Worm (Caenorhabditis elegans) whole organism, young adult: Measurements from ENCODE around the gene tab-1.

Experiments used
- C06A6.2 ChIP-seq: fragments of 200-800 bp; sonication (Bioruptor generic); conservative IDR thresholded peaks from 2 replicates; pipeline ENCODE4 v1.3.6; 2022; ENCODE audit warnings: missing genetic modification characterization, missing compliant biosample characterization
- F10E7.11 ChIP-seq: sonication (generic microtip); optimal IDR thresholded peaks from 2 replicates; lab custom pipeline; 2017; ENCODE audit warnings: mild to moderate bottlenecking, missing genetic modification characterization, moderate library complexity, missing compliant biosample characterization
- F22D6.2 ChIP-seq: sonication (generic microtip); optimal IDR thresholded peaks from 2 replicates; lab custom pipeline; 2016; ENCODE audit warnings: mild to moderate bottlenecking, missing genetic modification characterization, missing compliant biosample characterization
- F33H1.4 ChIP-seq: fragments of 200-800 bp; sonication (Bioruptor generic); IDR thresholded peaks from 2 replicates; pipeline ENCODE4 v1.3.6; 2022; ENCODE audit warnings: missing genetic modification reagents, missing genetic modification characterization, missing compliant biosample characterization
- F39B2.1 ChIP-seq: fragments of 200-800 bp; sonication (Bioruptor generic); IDR thresholded peaks from 2 replicates; pipeline ENCODE4 v1.3.6; 2022; ENCODE audit warnings: missing genetic modification reagents, missing genetic modification characterization, missing compliant biosample characterization
- F52B5.7 ChIP-seq: sonication (generic microtip); optimal IDR thresholded peaks from 2 replicates; lab custom pipeline; 2016; ENCODE audit warnings: mild to moderate bottlenecking, missing genetic modification characterization, missing compliant biosample characterization
- K12H6.12 ChIP-seq: fragments of 200-800 bp; sonication (Bioruptor generic); optimal IDR thresholded peaks from 2 replicates; lab custom pipeline; 2018; ENCODE audit warnings: mild to moderate bottlenecking, missing genetic modification characterization, missing compliant biosample characterization
- Y53G8AR.9 ChIP-seq: fragments of 200-800 bp; sonication (Bioruptor generic); conservative IDR thresholded peaks from 2 replicates; pipeline ENCODE4 v1.3.6; 2022; ENCODE audit warnings: missing genetic modification reagents, missing genetic modification characterization, missing compliant biosample characterization
- Y95B8A.8 ChIP-seq: fragments of 200-800 bp; sonication (Bioruptor generic); IDR thresholded peaks from 2 replicates; pipeline ENCODE4 v1.3.6; 2022; ENCODE audit warnings: missing genetic modification reagents, missing genetic modification characterization, missing compliant biosample characterization
- akir-1 ChIP-seq: fragments of 200-800 bp; sonication (Bioruptor generic); optimal IDR thresholded peaks from 2 replicates; lab custom pipeline; 2018; ENCODE audit warnings: mild to moderate bottlenecking, missing genetic modification characterization, moderate library complexity, missing compliant biosample characterization
- aptf-2 ChIP-seq: fragments of 200-800 bp; sonication (Bioruptor generic); conservative IDR thresholded peaks from 2 replicates; pipeline ENCODE4 v1.3.6; 2022; ENCODE audit warnings: missing genetic modification reagents, missing genetic modification characterization, missing compliant biosample characterization
- atf-7 ChIP-seq: sonication (generic microtip); optimal IDR thresholded peaks from 2 replicates; lab custom pipeline; 2017; ENCODE audit warnings: mild to moderate bottlenecking, missing genetic modification characterization, missing compliant biosample characterization
- attf-3 ChIP-seq: fragments of 200-800 bp; sonication (Bioruptor generic); conservative IDR thresholded peaks from 2 replicates; pipeline ENCODE4 v1.3.6; 2022; ENCODE audit warnings: missing genetic modification reagents, missing genetic modification characterization, missing compliant biosample characterization
- attf-5 ChIP-seq: fragments of 200-800 bp; sonication (Bioruptor generic); optimal IDR thresholded peaks from 2 replicates; lab custom pipeline; 2018; ENCODE audit warnings: mild to moderate bottlenecking, missing genetic modification characterization, missing compliant biosample characterization
- ceh-40 ChIP-seq: fragments of 200-800 bp; sonication (Bioruptor generic); IDR thresholded peaks from 2 replicates; pipeline ENCODE4 v1.3.6; 2022; ENCODE audit warnings: missing genetic modification characterization, missing compliant biosample characterization
- ceh-58 ChIP-seq: fragments of 200-800 bp; sonication (Bioruptor generic); IDR thresholded peaks from 2 replicates; pipeline ENCODE4 v1.3.6; 2022; ENCODE audit warnings: missing genetic modification characterization, missing compliant biosample characterization
- ceh-79 ChIP-seq: sonication (generic microtip); optimal IDR thresholded peaks from 2 replicates; lab custom pipeline; 2017; ENCODE audit warnings: mild to moderate bottlenecking, missing genetic modification characterization, missing compliant biosample characterization
- egl-44 ChIP-seq: fragments of 200-800 bp; sonication (Bioruptor generic); IDR thresholded peaks from 2 replicates; pipeline ENCODE4 v1.3.6; 2022; ENCODE audit warnings: missing genetic modification reagents, missing genetic modification characterization, missing compliant biosample characterization
- egrh-3 ChIP-seq: fragments of 200-800 bp; sonication (Bioruptor generic); IDR thresholded peaks from 2 replicates; pipeline ENCODE4 v1.3.6; 2022; ENCODE audit warnings: missing genetic modification reagents, missing genetic modification characterization, missing compliant biosample characterization
- gei-17 ChIP-seq: fragments of 200-800 bp; sonication (Bioruptor generic); optimal IDR thresholded peaks from 2 replicates; lab custom pipeline; 2018; ENCODE audit warnings: mild to moderate bottlenecking, missing genetic modification characterization, missing compliant biosample characterization
- hlh-12 ChIP-seq: sonication (generic microtip); optimal IDR thresholded peaks from 2 replicates; lab custom pipeline; 2016; ENCODE audit warnings: missing genetic modification characterization, missing compliant biosample characterization
- hmg-1.2 ChIP-seq: fragments of 200-800 bp; sonication (Bioruptor generic); IDR thresholded peaks from 2 replicates; pipeline ENCODE4 v1.3.6; 2022; ENCODE audit warnings: missing genetic modification reagents, missing genetic modification characterization, missing compliant biosample characterization
- hrde-1 ChIP-seq: sonication (generic microtip); optimal IDR thresholded peaks from 2 replicates; lab custom pipeline; 2016; ENCODE audit warnings: missing genetic modification characterization, mild to moderate bottlenecking, missing compliant biosample characterization, moderate library complexity, missing genotype, missing genetic modification reagents, borderline replicate concordance
- hsf-1 ChIP-seq: fragments of 200-800 bp; sonication (Bioruptor generic); IDR thresholded peaks from 2 replicates; pipeline ENCODE4 v1.3.6; 2022; ENCODE audit warnings: missing genetic modification reagents, missing genetic modification characterization, missing compliant biosample characterization
- lag-1 ChIP-seq: fragments of 200-800 bp; sonication (Bioruptor generic); IDR thresholded peaks from 2 replicates; pipeline ENCODE4 v1.3.6; 2022; ENCODE audit warnings: missing genetic modification reagents, missing genetic modification characterization, missing compliant biosample characterization
- lin-40 ChIP-seq: sonication (generic microtip); optimal IDR thresholded peaks from 2 replicates; lab custom pipeline; 2016; ENCODE audit warnings: missing genetic modification characterization, mild to moderate bottlenecking, missing compliant biosample characterization, missing genotype, missing genetic modification reagents
- madf-6 ChIP-seq: fragments of 200-800 bp; sonication (Bioruptor generic); IDR thresholded peaks from 2 replicates; pipeline ENCODE4 v1.3.6; 2022; ENCODE audit warnings: missing genetic modification reagents, missing genetic modification characterization, missing compliant biosample characterization
- mes-4 ChIP-seq: sonication (generic microtip); optimal IDR thresholded peaks from 2 replicates; lab custom pipeline; 2016; ENCODE audit warnings: missing genotype, missing genetic modification characterization, missing compliant biosample characterization
- nfya-2 ChIP-seq: fragments of 200-800 bp; sonication (Bioruptor generic); IDR thresholded peaks from 2 replicates; pipeline ENCODE4 v1.3.6; 2022; ENCODE audit warnings: missing genetic modification reagents, missing genetic modification characterization, missing compliant biosample characterization
- nfyb-1 ChIP-seq: fragments of 200-800 bp; sonication (Bioruptor generic); IDR thresholded peaks from 2 replicates; pipeline ENCODE4 v1.3.6; 2022; ENCODE audit warnings: missing genetic modification reagents, missing genetic modification characterization, missing compliant biosample characterization
- nhr-120 ChIP-seq: fragments of 200-800 bp; sonication (Bioruptor generic); IDR thresholded peaks from 2 replicates; pipeline ENCODE4 v1.3.6; 2022; ENCODE audit warnings: missing genetic modification characterization, missing compliant biosample characterization
- nhr-179 ChIP-seq: sonication (generic microtip); optimal IDR thresholded peaks from 2 replicates; lab custom pipeline; 2016; ENCODE audit warnings: mild to moderate bottlenecking, missing genetic modification characterization, missing compliant biosample characterization
- rcor-1 ChIP-seq: fragments of 200-800 bp; sonication (Bioruptor generic); IDR thresholded peaks from 2 replicates; pipeline ENCODE4 v1.3.6; 2022; ENCODE audit warnings: missing genetic modification reagents, missing genetic modification characterization, missing compliant biosample characterization
- repo-1 ChIP-seq: sonication (generic microtip); optimal IDR thresholded peaks from 2 replicates; lab custom pipeline; 2017; ENCODE audit warnings: mild to moderate bottlenecking, missing genetic modification characterization, missing compliant biosample characterization
- rpc-1 ChIP-seq, 2 experiments: fragments of 150-350 bp in 1 of 2; sonication (generic microtip) in 1 of 2; optimal IDR thresholded peaks; 2 replicates each; lab custom pipeline; 2014 to 2018; ENCODE audit warnings: missing biosample characterization in 1 of 2, missing genetic modification characterization in 1 of 2, missing genetic modification reagents in 1 of 2, missing genotype in 1 of 2
- sea-2 ChIP-seq: fragments of 200-800 bp; sonication (Bioruptor generic); IDR thresholded peaks from 2 replicates; pipeline ENCODE4 v1.3.6; 2022; ENCODE audit warnings: missing genetic modification characterization, missing compliant biosample characterization
- snpc-4 ChIP-seq, 5 experiments: fragments of 150-350 bp in 1 of 5; sonication (generic microtip) in 4 of 5; optimal IDR thresholded peaks; 2 replicates each; lab custom pipeline; 2014 to 2018; ENCODE audit warnings: missing genetic modification characterization in 5 of 5, missing biosample characterization in 3 of 5, antibody characterized with exemption in 2 of 5, mild to moderate bottlenecking in 2 of 5, missing compliant biosample characterization in 2 of 5, missing genotype in 2 of 5, moderate library complexity in 2 of 5, missing genetic modification reagents in 1 of 5
- somi-1 ChIP-seq: fragments of 200-800 bp; sonication (Bioruptor generic); optimal IDR thresholded peaks from 2 replicates; lab custom pipeline; 2018; ENCODE audit warnings: mild to moderate bottlenecking, missing genetic modification characterization, missing compliant biosample characterization
- tbx-9 ChIP-seq: sonication (generic microtip); optimal IDR thresholded peaks from 2 replicates; lab custom pipeline; 2016; ENCODE audit warnings: borderline replicate concordance, missing genetic modification characterization, inconsistent platforms, missing compliant biosample characterization
- unc-130 ChIP-seq: sonication (generic microtip); optimal IDR thresholded peaks from 2 replicates; lab custom pipeline; 2016; ENCODE audit warnings: missing genetic modification reagents, missing genetic modification characterization, missing compliant biosample characterization
- xnd-1 ChIP-seq: sonication (generic microtip); optimal IDR thresholded peaks from 2 replicates; lab custom pipeline; 2016; ENCODE audit warnings: missing genotype, missing genetic modification reagents, missing genetic modification characterization, missing compliant biosample characterization
- zfh-2 ChIP-seq: fragments of 200-800 bp; sonication (Bioruptor generic); conservative IDR thresholded peaks from 2 replicates; pipeline ENCODE4 v1.3.6; 2022; ENCODE audit warnings: missing genetic modification reagents, missing genetic modification characterization, missing compliant biosample characterization
- zim-3 ChIP-seq: sonication (generic microtip); optimal IDR thresholded peaks from 2 replicates; lab custom pipeline; 2017; ENCODE audit warnings: mild to moderate bottlenecking, missing genetic modification characterization, moderate library complexity, missing compliant biosample characterization
- ztf-18 ChIP-seq: sonication (generic microtip); optimal IDR thresholded peaks from 2 replicates; lab custom pipeline; 2016; ENCODE audit warnings: missing genotype, mild to moderate bottlenecking, missing genetic modification characterization, missing compliant biosample characterization
- ztf-28 ChIP-seq: fragments of 200-800 bp; sonication (Bioruptor generic); IDR thresholded peaks from 2 replicates; pipeline ENCODE4 v1.3.6; 2022; ENCODE audit warnings: missing genetic modification reagents, missing genetic modification characterization, missing compliant biosample characterization
- ztf-6 ChIP-seq: fragments of 200-800 bp; sonication (Bioruptor generic); IDR thresholded peaks from 2 replicates; pipeline ENCODE4 v1.3.6; 2022; ENCODE audit warnings: missing genetic modification reagents, missing genetic modification characterization, missing compliant biosample characterization

The tab-1 gene

ce11 chrII:6776418-6777034, 26.6 kb upstream of the tab-1 start, which contains the start of gene ssup-72 (continued):
- TF ChIP-seq hmg-1.2 (peak; percentile 24; the same call in 1 of the 2 replicates), repo-1 (tag; lab: Kevin White, UChicago) (no peak), F33H1.4 (GFP tag; lab: Robert Waterston, UW) (no peak; the same call in 1 of the 2 replicates), C06A6.2 (GFP tag; lab: Robert Waterston, UW) (no peak), attf-3 (no peak), zfh-2 (GFP tag; lab: Robert Waterston, UW) (no peak), rpc-1 (optimal IDR thresholded peaks at IDR 0.05; lab: Kevin White, UChicago) (no peak), rpc-1 (tag; optimal IDR thresholded peaks at IDR 0.05; lab: Kevin White, UChicago) (no peak), xnd-1 (tag; lab: Kevin White, UChicago) (peak; percentile 41), F22D6.2 (tag; lab: Kevin White, UChicago) (no peak), sea-2 (GFP tag; lab: Robert Waterston, UW) (no peak), nfyb-1 (peak; percentile 35; the same call in 1 of the 2 replicates), K12H6.12 (peak; percentile 1), hlh-12 (tag; lab: Kevin White, UChicago) (no peak), nhr-179 (no peak), egrh-3 (GFP tag; lab: Robert Waterston, UW) (no peak; the same call in 1 of the 2 replicates), tbx-9 (no peak), unc-130 (GFP tag; lab: Kevin White, UChicago) (peak; percentile 66), nfya-2 (GFP tag; lab: Robert Waterston, UW) (no peak), F39B2.1 (GFP tag; lab: Robert Waterston, UW) (no peak), Y53G8AR.9 (no peak), atf-7 (no peak), ztf-18 (tag; lab: Kevin White, UChicago) (peak; percentile 92), rcor-1 (no peak), ztf-28 (GFP tag; lab: Robert Waterston, UW) (no peak), attf-5 (GFP tag; lab: Kevin White, UChicago) (peak; percentile 59), akir-1 (no peak), ceh-79 (tag; lab: Kevin White, UChicago) (no peak), aptf-2 (GFP tag; lab: Robert Waterston, UW) (no peak; the same call in 1 of the 2 replicates), Y95B8A.8 (GFP tag; lab: Robert Waterston, UW) (no peak), nhr-120 (GFP tag; lab: Robert Waterston, UW) (no peak), hsf-1 (GFP tag; lab: Robert Waterston, UW) (no peak), gei-17 (no peak), ceh-58 (no peak), zim-3 (no peak), madf-6 (GFP tag; lab: Robert Waterston, UW) (peak; percentile 81), F52B5.7 (tag; lab: Kevin White, UChicago) (no peak), lin-40 (tag; lab: Kevin White, UChicago) (peak; percentile 59), lag-1 (GFP tag; lab: Robert Waterston, UW) (no peak), ztf-6 (GFP tag; lab: Robert Waterston, UW) (no peak), ceh-40 (GFP tag; lab: Robert Waterston, UW) (no peak), egl-44 (GFP tag; lab: Robert Waterston, UW) (no peak), F10E7.11 (tag; lab: Kevin White, UChicago) (no peak), somi-1 (GFP tag; lab: Kevin White, UChicago) (no peak), hrde-1 (no peak), snpc-4 (GFP tag; optimal IDR thresholded peaks at IDR 0.05; lab: Kevin White, UChicago) (no peak), snpc-4 (tag; optimal IDR thresholded peaks at IDR 0.05; lab: Kevin White, UChicago) (peak in 2 of 4 experiments; percentile 8 to 33), mes-4 (tag; lab: Kevin White, UChicago) (no peak)
